Fruit fly (Drosophila melanogaster) whole organism, embryonic: Measurements from ENCODE around the gene Ufd4.

Experiments used
- ATbp ChIP-seq: fragments of 200-800 bp; sonication (Bioruptor generic); optimal IDR thresholded peaks from 2 replicates; lab custom pipeline; 2017; ENCODE audit warnings: missing biosample characterization, mild to moderate bottlenecking, missing genetic modification characterization, missing genetic modification reagents
- CG10267 ChIP-seq: fragments of 200-800 bp; sonication (Bioruptor generic); optimal IDR thresholded peaks from 2 replicates; lab custom pipeline; 2018; ENCODE audit warnings: missing biosample characterization, mild to moderate bottlenecking, missing genetic modification characterization, moderate library complexity
- CG12219 ChIP-seq: fragments of 200-800 bp; sonication (Bioruptor generic); optimal IDR thresholded peaks from 3 replicates; lab custom pipeline; 2018; ENCODE audit warnings: missing biosample characterization, mild to moderate bottlenecking, missing genetic modification characterization
- CG14050 ChIP-seq: fragments of 200-800 bp; sonication (Bioruptor generic); IDR thresholded peaks from 3 replicates; pipeline ENCODE4 v1.3.6; 2022; ENCODE audit warnings: missing biosample characterization, missing genetic modification characterization
- CG1603 ChIP-seq: fragments of 200-800 bp; sonication (Bioruptor generic); optimal IDR thresholded peaks from 2 replicates; lab custom pipeline; 2019; ENCODE audit warnings: missing biosample characterization, mild to moderate bottlenecking, missing genetic modification characterization, moderate library complexity
- CG17802 ChIP-seq: fragments of 200-800 bp; sonication (Bioruptor generic); optimal IDR thresholded peaks from 2 replicates; lab custom pipeline; 2018; ENCODE audit warnings: missing biosample characterization, mild to moderate bottlenecking, missing genetic modification characterization, moderate library complexity
- CG1832 ChIP-seq: fragments of 200-800 bp; sonication (Bioruptor generic); optimal IDR thresholded peaks from 2 replicates; lab custom pipeline; 2017; ENCODE audit warnings: missing biosample characterization, mild to moderate bottlenecking, missing genetic modification characterization, inconsistent platforms
- CG18619 ChIP-seq: fragments of 200-800 bp; sonication (Bioruptor generic); optimal IDR thresholded peaks from 3 replicates; lab custom pipeline; 2017; ENCODE audit warnings: missing biosample characterization, mild to moderate bottlenecking, missing genetic modification characterization
- CG30020 ChIP-seq: fragments of 200-800 bp; optimal IDR thresholded peaks from 2 replicates; lab custom pipeline; 2019; ENCODE audit warnings: missing biosample characterization, mild to moderate bottlenecking, missing genetic modification characterization, moderate library complexity
- CG30403 ChIP-seq: fragments of 200-800 bp; sonication (Bioruptor generic); optimal IDR thresholded peaks from 3 replicates; lab custom pipeline; 2016; ENCODE audit warnings: missing biosample characterization, missing genetic modification characterization
- CG3065 ChIP-seq: fragments of 200-800 bp; sonication (Bioruptor generic); optimal IDR thresholded peaks from 2 replicates; lab custom pipeline; 2016; ENCODE audit warnings: missing biosample characterization, missing genetic modification characterization
- CG4404 ChIP-seq: fragments of 200-800 bp; sonication (Bioruptor generic); IDR thresholded peaks from 2 replicates; pipeline ENCODE4 v1.3.6; 2022; ENCODE audit warnings: missing biosample characterization, missing genetic modification characterization
- CG4707 ChIP-seq: fragments of 200-800 bp; sonication (Bioruptor generic); optimal IDR thresholded peaks from 2 replicates; lab custom pipeline; 2018; ENCODE audit warnings: missing biosample characterization, mild to moderate bottlenecking, missing genetic modification characterization, moderate library complexity
- CG5953 ChIP-seq: fragments of 200-800 bp; sonication (Bioruptor generic); IDR thresholded peaks from 2 replicates; pipeline ENCODE4 v1.3.6; 2022; ENCODE audit warnings: missing biosample characterization, missing genetic modification characterization
- CG6854 ChIP-seq: fragments of 200-800 bp; sonication (Bioruptor generic); optimal IDR thresholded peaks from 3 replicates; lab custom pipeline; 2017; ENCODE audit warnings: missing biosample characterization, mild to moderate bottlenecking, missing genetic modification characterization
- CG7357 ChIP-seq: fragments of 200-800 bp; sonication (Bioruptor generic); IDR thresholded peaks from 3 replicates; pipeline ENCODE4 v1.3.6; 2022; ENCODE audit warnings: missing biosample characterization, missing genetic modification characterization
- CG9609 ChIP-seq: fragments of 200-800 bp; sonication (Bioruptor generic); optimal IDR thresholded peaks from 3 replicates; lab custom pipeline; 2016; ENCODE audit warnings: missing biosample characterization, missing genetic modification characterization
- CG9932 ChIP-seq: fragments of 200-800 bp; sonication (Bioruptor generic); IDR thresholded peaks from 2 replicates; pipeline ENCODE4 v1.3.6; 2022; ENCODE audit warnings: missing biosample characterization, missing genetic modification characterization
- CHES-1-like ChIP-seq: fragments of 200-800 bp; sonication (Bioruptor generic); optimal IDR thresholded peaks from 2 replicates; lab custom pipeline; 2016; ENCODE audit warnings: missing biosample characterization, missing genetic modification characterization
- Chrac-16 ChIP-seq: fragments of 200-800 bp; sonication (Bioruptor generic); optimal IDR thresholded peaks from 3 replicates; lab custom pipeline; 2016; ENCODE audit warnings: missing biosample characterization, missing genetic modification characterization
- Dek ChIP-seq: fragments of 200-800 bp; sonication (Bioruptor generic); optimal IDR thresholded peaks from 3 replicates; lab custom pipeline; 2019; ENCODE audit warnings: missing biosample characterization, mild to moderate bottlenecking, missing genetic modification characterization, moderate library complexity
- Fer1 ChIP-seq: fragments of 200-800 bp; sonication (Bioruptor generic); optimal IDR thresholded peaks from 2 replicates; lab custom pipeline; 2017; ENCODE audit warnings: missing biosample characterization, mild to moderate bottlenecking, missing genetic modification characterization
- Lpt ChIP-seq: fragments of >200 bp; optimal IDR thresholded peaks from 2 replicates; lab custom pipeline; 2018; ENCODE audit warnings: missing biosample characterization, missing genetic modification characterization
- Mes4 ChIP-seq: fragments of 200-800 bp; sonication (Bioruptor generic); optimal IDR thresholded peaks from 2 replicates; lab custom pipeline; 2016; ENCODE audit warnings: missing biosample characterization, missing genetic modification characterization
- NC2α ChIP-seq: fragments of 200-800 bp; sonication (Bioruptor generic); optimal IDR thresholded peaks from 2 replicates; lab custom pipeline; 2016; ENCODE audit warnings: missing biosample characterization, missing genetic modification characterization
- NK7.1 ChIP-seq: fragments of 200-800 bp; sonication (Bioruptor generic); optimal IDR thresholded peaks from 3 replicates; lab custom pipeline; 2016; ENCODE audit warnings: missing biosample characterization, missing genetic modification characterization
- Nf-YB ChIP-seq: fragments of 200-800 bp; sonication (Bioruptor generic); optimal IDR thresholded peaks from 3 replicates; lab custom pipeline; 2019; ENCODE audit warnings: missing biosample characterization, mild to moderate bottlenecking, missing genetic modification characterization, moderate library complexity
- Ptx1 ChIP-seq: fragments of 200-800 bp; sonication (Bioruptor generic); IDR thresholded peaks from 2 replicates; pipeline ENCODE4 v1.3.6; 2022; ENCODE audit warnings: missing biosample characterization, missing genetic modification characterization
- Ssrp ChIP-seq: fragments of 200-800 bp; sonication (Bioruptor generic); optimal IDR thresholded peaks from 2 replicates; lab custom pipeline; 2018; ENCODE audit warnings: missing biosample characterization, mild to moderate bottlenecking, missing genetic modification characterization, moderate library complexity
- Xbp1 ChIP-seq: fragments of 200-800 bp; sonication (Bioruptor generic); optimal IDR thresholded peaks from 3 replicates; lab custom pipeline; 2016; ENCODE audit warnings: missing biosample characterization, mild to moderate bottlenecking, missing genetic modification characterization
- abd-A ChIP-seq: fragments of 200-800 bp; sonication (Bioruptor generic); optimal IDR thresholded peaks from 3 replicates; lab custom pipeline; 2019; ENCODE audit warnings: missing biosample characterization, mild to moderate bottlenecking, missing genetic modification characterization, moderate library complexity
- ac ChIP-seq: fragments of 200-800 bp; sonication (Bioruptor generic); optimal IDR thresholded peaks from 3 replicates; lab custom pipeline; 2017; ENCODE audit warnings: missing biosample characterization, mild to moderate bottlenecking, missing genetic modification characterization
- bab2 ChIP-seq: fragments of 200-800 bp; sonication (Bioruptor generic); optimal IDR thresholded peaks from 2 replicates; lab custom pipeline; 2016; ENCODE audit warnings: missing biosample characterization, missing genetic modification characterization
- caup ChIP-seq: fragments of 200-800 bp; sonication (Bioruptor generic); optimal IDR thresholded peaks from 3 replicates; lab custom pipeline; 2017; ENCODE audit warnings: missing biosample characterization, mild to moderate bottlenecking, missing genetic modification characterization, moderate library complexity; ENCODE audit not compliant: severe bottlenecking
- cg ChIP-seq: fragments of 200-800 bp; sonication (Bioruptor generic); optimal IDR thresholded peaks from 3 replicates; lab custom pipeline; 2019; ENCODE audit warnings: missing biosample characterization, mild to moderate bottlenecking, missing genetic modification characterization, moderate library complexity
- esg ChIP-seq: fragments of 200-800 bp; sonication (Bioruptor generic); conservative IDR thresholded peaks from 2 replicates; pipeline ENCODE4 v1.3.6; 2022; ENCODE audit warnings: missing biosample characterization, missing genetic modification characterization
- fu2 ChIP-seq: fragments of 200-800 bp; sonication (Bioruptor generic); optimal IDR thresholded peaks from 2 replicates; lab custom pipeline; 2016; ENCODE audit warnings: missing biosample characterization, missing genetic modification characterization
- gro ChIP-seq: fragments of 200-800 bp; sonication (Bioruptor generic); optimal IDR thresholded peaks from 2 replicates; lab custom pipeline; 2016; ENCODE audit warnings: missing biosample characterization, missing genetic modification characterization
- hth ChIP-seq: fragments of >200 bp; optimal IDR thresholded peaks from 2 replicates; lab custom pipeline; 2017; ENCODE audit warnings: inconsistent platforms
- inv ChIP-seq: fragments of 200-800 bp; sonication (Bioruptor generic); IDR thresholded peaks from 2 replicates; pipeline ENCODE4 v1.3.6; 2022; ENCODE audit warnings: missing biosample characterization, missing genetic modification characterization; ENCODE audit not compliant: partially characterized antibody
- lola ChIP-seq, 3 experiments: fragments of >200 bp in 2 of 3; fragments of 200-800 bp in 1 of 3; sonication (Bioruptor generic) in 1 of 3; optimal IDR thresholded peaks; 2 replicates each; lab custom pipeline; 2017 to 2019; ENCODE audit warnings: missing biosample characterization in 3 of 3, missing genetic modification characterization in 3 of 3, mild to moderate bottlenecking in 1 of 3, moderate library complexity in 1 of 3
- lov ChIP-seq, 2 experiments: fragments of 200-800 bp in 1 of 2; fragments of >200 bp in 1 of 2; sonication (Bioruptor generic) in 1 of 2; IDR thresholded peaks in 1 of 2; optimal IDR thresholded peaks in 1 of 2; 2 replicates in 1 of 2; 3 replicates in 1 of 2; pipeline versions ENCODE4 v1.3.6 to Lab custom; 2017 to 2022; ENCODE audit warnings: missing biosample characterization in 1 of 2, missing genetic modification characterization in 1 of 2
- maf-S ChIP-seq: fragments of 200-800 bp; sonication (Bioruptor generic); optimal IDR thresholded peaks from 2 replicates; lab custom pipeline; 2016; ENCODE audit warnings: missing biosample characterization, missing genetic modification characterization
- org-1 ChIP-seq: fragments of 200-800 bp; sonication (Bioruptor generic); optimal IDR thresholded peaks from 2 replicates; lab custom pipeline; 2017; ENCODE audit warnings: missing biosample characterization, missing genetic modification characterization
- p53 ChIP-seq: fragments of 200-800 bp; sonication (Bioruptor generic); optimal IDR thresholded peaks from 2 replicates; lab custom pipeline; 2016; ENCODE audit warnings: missing biosample characterization, missing genetic modification characterization
- schlank ChIP-seq: fragments of 200-800 bp; sonication (Bioruptor generic); optimal IDR thresholded peaks from 2 replicates; lab custom pipeline; 2018; ENCODE audit warnings: missing biosample characterization, mild to moderate bottlenecking, missing genetic modification characterization
- shn ChIP-seq: fragments of 200-800 bp; sonication (Bioruptor generic); optimal IDR thresholded peaks from 3 replicates; lab custom pipeline; 2016; ENCODE audit warnings: missing biosample characterization, missing genetic modification characterization
- tup ChIP-seq: fragments of 200-800 bp; sonication (Bioruptor generic); optimal IDR thresholded peaks from 2 replicates; lab custom pipeline; 2016; ENCODE audit warnings: missing biosample characterization, mild to moderate bottlenecking, missing genetic modification characterization, moderate library complexity
- unc-4 ChIP-seq: fragments of 200-800 bp; sonication (Bioruptor generic); IDR thresholded peaks from 2 replicates; pipeline ENCODE4 v1.3.6; 2022; ENCODE audit warnings: missing biosample characterization, missing genetic modification characterization; ENCODE audit not compliant: partially characterized antibody
- vvl ChIP-seq: fragments of 200-800 bp; sonication (Bioruptor generic); IDR thresholded peaks from 2 replicates; pipeline ENCODE4 v1.3.6; 2022; ENCODE audit warnings: missing biosample characterization, missing genetic modification characterization
- wor ChIP-seq: fragments of 200-800 bp; sonication (Bioruptor generic); IDR thresholded peaks from 2 replicates; pipeline ENCODE4 v1.3.6; 2022; ENCODE audit warnings: missing biosample characterization, missing genetic modification characterization

Gene Ufd4

DNA sequence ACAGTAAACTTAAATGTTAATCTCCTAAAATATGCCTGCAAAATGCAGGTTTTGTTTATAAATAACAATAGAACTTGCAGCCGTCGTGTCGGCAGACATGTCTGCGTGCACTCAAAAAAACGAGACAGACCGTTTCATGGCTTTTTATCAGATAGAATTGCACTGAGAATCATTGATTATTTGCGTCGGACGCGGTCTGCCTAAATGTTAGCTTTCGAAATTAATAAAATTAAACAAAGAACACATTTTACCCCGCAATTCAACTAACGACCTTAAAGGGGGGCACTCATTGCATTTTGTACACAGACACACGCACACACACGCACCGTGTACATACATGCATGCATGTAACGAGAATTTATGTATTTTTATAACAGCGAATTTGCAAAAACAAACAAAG is 15.3 kb downstream of the Ufd4 start (continued):
- TF ChIP-seq abd-A (tag; lab: Kevin White, UChicago): no peak
- 0 out of 3 replicates have a peak, but pooled peaks have one; percentile 13 for TF ChIP-seq CG7357 (GFP tag; lab: Robert Waterston, UW)
- TF ChIP-seq schlank (tag; lab: Kevin White, UChicago): no peak
- TF ChIP-seq esg (GFP tag; lab: Robert Waterston, UW): no peak
- TF ChIP-seq Ptx1 (GFP tag; lab: Robert Waterston, UW): peak; percentile 40; the same call in 1 of the 2 replicates
- TF ChIP-seq tup (GFP tag; lab: Kevin White, UChicago): no peak
- TF ChIP-seq CG30403: peak; percentile 31
- no peak for TF ChIP-seq fu2 (GFP tag; lab: Kevin White, UChicago)
- no peak for TF ChIP-seq NC2α (GFP tag; lab: Kevin White, UChicago)
- no peak for TF ChIP-seq caup (GFP tag; lab: Kevin White, UChicago)
- TF ChIP-seq CG12219 (GFP tag; lab: Kevin White, UChicago): no peak
- TF ChIP-seq Dek (tag; lab: Kevin White, UChicago): no peak
- no peak for TF ChIP-seq hth (lab: Kevin White, UChicago)
- TF ChIP-seq CG10267 (tag; lab: Kevin White, UChicago): no peak
- no peak for TF ChIP-seq bab2
- no peak for TF ChIP-seq CHES-1-like (GFP tag; lab: Kevin White, UChicago)
- TF ChIP-seq cg (GFP tag; lab: Kevin White, UChicago): peak; percentile 92
- TF ChIP-seq shn (GFP tag; lab: Kevin White, UChicago): peak; percentile 10
- peak; percentile 13 for TF ChIP-seq CG9609
- no peak for TF ChIP-seq CG3065 (GFP tag; lab: Kevin White, UChicago)
- no peak for TF ChIP-seq Fer1
- no peak for TF ChIP-seq CG18619
- no peak for TF ChIP-seq CG4707 (GFP tag; lab: Kevin White, UChicago)
- peak; percentile 14 for TF ChIP-seq Chrac-16 (GFP tag; lab: Kevin White, UChicago)
- no peak for TF ChIP-seq Lpt (GFP tag; lab: Kevin White, UChicago)
- no peak for TF ChIP-seq Ssrp (tag; lab: Kevin White, UChicago)
- no peak for TF ChIP-seq CG5953 (GFP tag; lab: Robert Waterston, UW)
- TF ChIP-seq CG1832: no peak
- TF ChIP-seq CG1603 (tag; lab: Kevin White, UChicago): peak; percentile 65
- no peak for TF ChIP-seq CG4404 (GFP tag; lab: Robert Waterston, UW)
- no peak for TF ChIP-seq lov (optimal IDR thresholded peaks at IDR 0.05; lab: Kevin White, UChicago)
- TF ChIP-seq lov (GFP tag; IDR thresholded peaks at IDR 0.05; lab: Robert Waterston, UW): 0 out of 3 replicates have a peak, but pooled peaks have one; percentile 21
- TF ChIP-seq Xbp1 (GFP tag; lab: Kevin White, UChicago): peak; percentile 39
- TF ChIP-seq maf-S (GFP tag; lab: Kevin White, UChicago): no peak
- no peak for TF ChIP-seq gro
- TF ChIP-seq CG14050: no peak
- no peak for TF ChIP-seq CG9932
- no peak for TF ChIP-seq NK7.1
- TF ChIP-seq CG17802: no peak
- TF ChIP-seq lola (GFP tag; optimal IDR thresholded peaks at IDR 0.05; lab: Kevin White, UChicago): no peak
- no peak for TF ChIP-seq CG30020 (tag; lab: Kevin White, UChicago)
- TF ChIP-seq ATbp: no peak
- TF ChIP-seq org-1 (GFP tag; lab: Kevin White, UChicago): no peak
- TF ChIP-seq wor (GFP tag; lab: Robert Waterston, UW): no peak
- TF ChIP-seq vvl: no peak
- no peak for TF ChIP-seq Nf-YB
- TF ChIP-seq unc-4 (GFP tag; lab: Robert Waterston, UW): no peak
- no peak for TF ChIP-seq CG6854 (GFP tag; lab: Kevin White, UChicago)
- TF ChIP-seq p53: peak; percentile 11
- no peak for TF ChIP-seq ac (GFP tag; lab: Kevin White, UChicago)
- TF ChIP-seq Mes4 (GFP tag; lab: Kevin White, UChicago): peak; percentile 1
- no peak for TF ChIP-seq inv
